Worm (Caenorhabditis elegans): ENCODE data around the gene srg-39.
A peak's percentile ranks its signal among the peaks of the same experiment; 100 is the strongest.

Gene srg-39

ce11 chrV:11122466-11122865, 29.8 kb downstream of the srg-39 start, which contains the start of gene mboa-2:
TSS of gene mboa-2 (minus strand) at chrV:11122493.
- no peak for TF ChIP-seq ceh-45 (GFP tag; IDR thresholded peaks at IDR 0.05)
- TF ChIP-seq pax-1 (tag; optimal IDR thresholded peaks at IDR 0.05) = no peak
- TF ChIP-seq che-1 (tag; optimal IDR thresholded peaks at IDR 0.05) = no peak
- no peak for TF ChIP-seq ceh-34 (tag; optimal IDR thresholded peaks at IDR 0.05)
- TF ChIP-seq sdc-2 (tag; optimal IDR thresholded peaks at IDR 0.05) = no peak
- TF ChIP-seq npax-4 (tag; optimal IDR thresholded peaks at IDR 0.05) = no peak
- TF ChIP-seq ztf-16 (tag; optimal IDR thresholded peaks at IDR 0.05) = no peak
- TF ChIP-seq zip-5 (tag; optimal IDR thresholded peaks at IDR 0.05) = no peak
- no peak for TF ChIP-seq nhr-232 (tag; optimal IDR thresholded peaks at IDR 0.05)
- no peak for TF ChIP-seq ceh-30 (tag; optimal IDR thresholded peaks at IDR 0.05)
- TF ChIP-seq fkh-10 (GFP tag; optimal IDR thresholded peaks at IDR 0.05) = no peak
- no peak for TF ChIP-seq ceh-2 (tag; optimal IDR thresholded peaks at IDR 0.05)

- no peak for TF ChIP-seq ceh-2 (tag; optimal IDR thresholded peaks at IDR 0.05)
- TF ChIP-seq mec-3 (tag; optimal IDR thresholded peaks at IDR 0.05; ENCODE audit: borderline replicate concordance) = no peak
- TF ChIP-seq unc-42 (tag; optimal IDR thresholded peaks at IDR 0.05) = peak; percentile 77
- no peak for TF ChIP-seq lin-11 (tag; optimal IDR thresholded peaks at IDR 0.05)
- no peak for TF ChIP-seq nhr-11 (tag; optimal IDR thresholded peaks at IDR 0.05)
- TF ChIP-seq ceh-19 (GFP tag; optimal IDR thresholded peaks at IDR 0.05) = no peak
- no peak for TF ChIP-seq npax-4 (tag; optimal IDR thresholded peaks at IDR 0.05)
- TF ChIP-seq F13H6.1 (tag; optimal IDR thresholded peaks at IDR 0.05) = no peak
- no peak for TF ChIP-seq C38D4.7 (GFP tag; optimal IDR thresholded peaks at IDR 0.05)
- no peak for TF ChIP-seq ttx-3 (tag; optimal IDR thresholded peaks at IDR 0.05)
- no peak for TF ChIP-seq ceh-22 (tag; optimal IDR thresholded peaks at IDR 0.05)
- no peak for TF ChIP-seq tbx-7 (tag; optimal IDR thresholded peaks at IDR 0.05)
- TF ChIP-seq hlh-30 (tag; optimal IDR thresholded peaks at IDR 0.05; ENCODE audit: insufficient read depth) = peak; percentile 81
- TF ChIP-seq K02D7.2 (tag; optimal IDR thresholded peaks at IDR 0.05) = no peak
- TF ChIP-seq sdc-2 (tag; optimal IDR thresholded peaks at IDR 0.05) = no peak
Observed at ce11 chrV:11121247-11121646, 31.0 kb downstream of the srg-39 start.

DNA sequence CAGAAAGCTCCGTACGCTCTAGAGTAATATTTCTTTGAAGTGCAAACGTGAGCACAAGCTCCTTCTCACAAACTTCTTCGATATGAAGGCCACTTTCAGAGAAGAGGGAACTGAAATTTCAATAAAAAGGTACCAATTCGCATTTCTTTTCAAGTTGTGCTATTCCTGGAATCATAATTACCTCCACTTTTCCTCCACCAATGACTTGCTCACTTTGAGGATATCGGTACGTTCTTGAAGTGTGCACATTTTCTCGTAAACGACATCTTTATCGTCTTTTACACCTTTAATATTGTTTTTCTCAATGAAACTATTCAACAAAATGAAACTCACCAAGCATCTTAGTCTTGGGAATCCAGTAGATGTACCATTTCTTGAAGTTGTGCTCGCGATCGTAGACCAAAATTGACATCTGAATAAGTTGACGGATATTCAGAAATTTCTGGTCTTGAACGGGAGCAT, 32.9 kb downstream of the srg-39 start, which contains the start of gene scb-1:
Gene scb-1 (minus strand): TSS at position 412 of the 462 bp plus-strand sequence.
- TF ChIP-seq sdc-2 (tag; optimal IDR thresholded peaks at IDR 0.05) (no peak), nfya-1 (tag; optimal IDR thresholded peaks at IDR 0.05) (no peak), gmeb-2 (tag; optimal IDR thresholded peaks at IDR 0.05) (no peak), dmd-4 (tag; optimal IDR thresholded peaks at IDR 0.05; ENCODE audit: borderline replicate concordance) (no peak), pqm-1 (tag; optimal IDR thresholded peaks at IDR 0.05) (no peak)

ce11 chrV:11118179-11118725, 34.0 kb downstream of the srg-39 start:
- no peak for TF ChIP-seq ceh-24 (tag; optimal IDR thresholded peaks at IDR 0.05)
- TF ChIP-seq odd-2 (tag; optimal IDR thresholded peaks at IDR 0.05) = no peak
- no peak for TF ChIP-seq che-1 (tag; optimal IDR thresholded peaks at IDR 0.05)
- TF ChIP-seq ceh-18 (tag; optimal IDR thresholded peaks at IDR 0.05) = no peak
- no peak for TF ChIP-seq dmd-4 (tag; optimal IDR thresholded peaks at IDR 0.05; ENCODE audit: borderline replicate concordance)
- no peak for TF ChIP-seq madf-2 (tag; optimal IDR thresholded peaks at IDR 0.05)
- no peak for TF ChIP-seq K02D7.2 (tag; optimal IDR thresholded peaks at IDR 0.05)
- no peak for TF ChIP-seq ztf-16 (tag; optimal IDR thresholded peaks at IDR 0.05)
- TF ChIP-seq unc-55 (GFP tag; optimal IDR thresholded peaks at IDR 0.05) = no peak

DNA sequence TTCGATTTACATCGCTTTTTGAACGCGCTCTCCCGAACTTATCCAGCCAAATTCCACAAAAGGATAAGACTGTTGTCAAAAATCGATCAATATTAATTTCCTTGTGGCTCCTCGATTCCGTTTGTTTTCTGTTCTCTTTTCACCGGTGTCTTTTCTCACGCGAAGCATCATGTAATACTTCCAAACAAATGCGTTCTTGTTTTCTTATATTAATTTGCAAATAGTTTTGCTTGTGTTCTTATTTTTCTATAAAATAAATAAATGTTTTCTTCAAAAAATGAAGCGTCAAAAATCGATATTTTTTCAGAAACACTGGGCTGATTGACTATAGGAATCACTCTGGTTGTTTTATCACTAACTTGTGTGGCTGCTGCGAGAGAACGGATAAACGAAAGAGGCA, 38.6 kb downstream of the srg-39 start, which contains the start of gene math-33:
Gene math-33 (plus strand): TSS at position 301 of the 400 bp plus-strand sequence.
- no peak for TF ChIP-seq pat-9 (tag; optimal IDR thresholded peaks at IDR 0.05)
- TF ChIP-seq lim-6 (tag; optimal IDR thresholded peaks at IDR 0.05) = no peak
- TF ChIP-seq mec-3 (tag; optimal IDR thresholded peaks at IDR 0.05; ENCODE audit: borderline replicate concordance) = no peak
- TF ChIP-seq hlh-8 (tag; optimal IDR thresholded peaks at IDR 0.05) = no peak
- TF ChIP-seq F13H6.1 (tag; optimal IDR thresholded peaks at IDR 0.05) = no peak

All from whole organism, late embryonic.